Worm (Caenorhabditis elegans) whole organism, L3 larva: Measurements from ENCODE around the gene ZC116.5.

ENCODE experiments used
- R02D3.7 ChIP-seq: fragments of 150-350 bp; optimal IDR thresholded peaks from 2 replicates; lab custom pipeline; 2014; ENCODE audit warnings: missing biosample characterization, missing genetic modification characterization
- ZK546.5 ChIP-seq: sonication (generic microtip); optimal IDR thresholded peaks from 2 replicates; lab custom pipeline; 2017; ENCODE audit warnings: missing biosample characterization, missing genetic modification characterization
- ama-1 ChIP-seq: fragments of 150-350 bp; optimal IDR thresholded peaks from 2 replicates; lab custom pipeline; 2018
- ceh-28 ChIP-seq: fragments of 150-350 bp; optimal IDR thresholded peaks from 2 replicates; lab custom pipeline; 2014; ENCODE audit warnings: missing biosample characterization, missing genetic modification reagents, missing genetic modification characterization
- ceh-82 ChIP-seq: fragments of 150-350 bp; optimal IDR thresholded peaks from 2 replicates; lab custom pipeline; 2014; ENCODE audit warnings: missing biosample characterization, missing genetic modification characterization
- daf-12 ChIP-seq: fragments of 150-350 bp; optimal IDR thresholded peaks from 2 replicates; lab custom pipeline; 2014; ENCODE audit warnings: missing biosample characterization, missing genetic modification reagents, missing genetic modification characterization
- egl-27 ChIP-seq: sonication (generic microtip); optimal IDR thresholded peaks from 4 replicates; lab custom pipeline; 2017; ENCODE audit warnings: missing biosample characterization, missing genetic modification reagents, missing genetic modification characterization
- egl-5 ChIP-seq: fragments of 150-350 bp; optimal IDR thresholded peaks from 2 replicates; lab custom pipeline; 2017; ENCODE audit warnings: missing biosample characterization, missing genetic modification reagents, missing genetic modification characterization, inconsistent platforms
- elt-2 ChIP-seq: sonication (generic microtip); optimal IDR thresholded peaks from 2 replicates; lab custom pipeline; 2016; ENCODE audit warnings: missing genetic modification reagents, mild to moderate bottlenecking, missing genetic modification characterization, missing compliant biosample characterization
- elt-3 ChIP-seq, 3 experiments: fragments of 150-350 bp in 1 of 3; sonication (generic microtip) in 2 of 3; optimal IDR thresholded peaks; 2 replicates in 2 of 3; 4 replicates in 1 of 3; lab custom pipeline; 2014 to 2017; ENCODE audit warnings: missing biosample characterization in 3 of 3, missing genetic modification characterization in 3 of 3
- eor-1 ChIP-seq, 2 experiments: fragments of 150-350 bp; optimal IDR thresholded peaks; 2 replicates each; lab custom pipeline; 2014 to 2018; ENCODE audit warnings: missing biosample characterization in 2 of 2, missing genetic modification characterization in 2 of 2
- fkh-10 ChIP-seq: sonication (generic microtip); optimal IDR thresholded peaks from 2 replicates; lab custom pipeline; 2017; ENCODE audit warnings: missing biosample characterization, missing genetic modification reagents, missing genetic modification characterization
- fkh-2 ChIP-seq: fragments of 150-350 bp; optimal IDR thresholded peaks from 2 replicates; lab custom pipeline; 2014; ENCODE audit warnings: missing biosample characterization, missing genetic modification reagents, missing genetic modification characterization
- fos-1 ChIP-seq: fragments of 150-350 bp; optimal IDR thresholded peaks from 2 replicates; lab custom pipeline; 2014; ENCODE audit warnings: missing biosample characterization, missing genetic modification characterization
- hmg-11 ChIP-seq: sonication (generic microtip); optimal IDR thresholded peaks from 2 replicates; lab custom pipeline; 2016; ENCODE audit warnings: missing genetic modification characterization, missing compliant biosample characterization
- jun-1 ChIP-seq: fragments of 150-350 bp; optimal IDR thresholded peaks from 2 replicates; lab custom pipeline; 2014; ENCODE audit warnings: missing biosample characterization, missing genetic modification reagents, missing genetic modification characterization
- lin-15B ChIP-seq: fragments of 150-350 bp; optimal IDR thresholded peaks from 2 replicates; lab custom pipeline; 2014; ENCODE audit warnings: missing biosample characterization, missing genetic modification characterization
- lin-39 ChIP-seq: fragments of 150-350 bp; optimal IDR thresholded peaks from 2 replicates; lab custom pipeline; 2018; ENCODE audit warnings: missing biosample characterization, missing genetic modification reagents, missing genetic modification characterization
- lsy-12 ChIP-seq: sonication (generic microtip); optimal IDR thresholded peaks from 2 replicates; lab custom pipeline; 2016; ENCODE audit warnings: mild to moderate bottlenecking, missing genetic modification characterization, missing compliant biosample characterization
- mdl-1 ChIP-seq: fragments of 150-350 bp; optimal IDR thresholded peaks from 2 replicates; lab custom pipeline; 2014; ENCODE audit warnings: missing biosample characterization, missing genetic modification characterization
- mml-1 ChIP-seq: fragments of 150-350 bp; sonication (generic microtip); optimal IDR thresholded peaks from 3 replicates; lab custom pipeline; 2014; ENCODE audit warnings: missing biosample characterization, missing genetic modification characterization
- nfya-1 ChIP-seq: sonication (generic microtip); optimal IDR thresholded peaks from 2 replicates; lab custom pipeline; 2017; ENCODE audit warnings: missing genetic modification characterization, mild to moderate bottlenecking, missing compliant biosample characterization, antibody characterized with exemption, moderate library complexity; ENCODE audit not compliant: insufficient read depth
- nhr-12 ChIP-seq: fragments of 150-350 bp; optimal IDR thresholded peaks from 2 replicates; lab custom pipeline; 2014; ENCODE audit warnings: missing biosample characterization, missing genetic modification characterization
- nhr-23 ChIP-seq: fragments of 150-350 bp; optimal IDR thresholded peaks from 2 replicates; lab custom pipeline; 2014; ENCODE audit warnings: missing biosample characterization, missing genetic modification reagents, missing genetic modification characterization
- nhr-237 ChIP-seq: fragments of 150-350 bp; optimal IDR thresholded peaks from 2 replicates; lab custom pipeline; 2014; ENCODE audit warnings: missing biosample characterization, missing genetic modification characterization
- nhr-25 ChIP-seq: sonication (generic microtip); optimal IDR thresholded peaks from 2 replicates; lab custom pipeline; 2017; ENCODE audit warnings: missing biosample characterization, missing genetic modification characterization
- nhr-28 ChIP-seq: fragments of 150-350 bp; optimal IDR thresholded peaks from 2 replicates; lab custom pipeline; 2014; ENCODE audit warnings: missing biosample characterization, missing genetic modification characterization
- nhr-43 ChIP-seq: sonication (generic microtip); optimal IDR thresholded peaks from 2 replicates; lab custom pipeline; 2016; ENCODE audit warnings: mild to moderate bottlenecking, missing genetic modification characterization, missing compliant biosample characterization; ENCODE audit not compliant: poor library complexity, severe bottlenecking
- nhr-67 ChIP-seq: fragments of 150-350 bp; optimal IDR thresholded peaks from 2 replicates; lab custom pipeline; 2014; ENCODE audit warnings: missing biosample characterization, missing genetic modification characterization
- pha-4 ChIP-seq: fragments of 150-350 bp; optimal IDR thresholded peaks from 2 replicates; lab custom pipeline; 2014; ENCODE audit warnings: missing biosample characterization, missing genetic modification reagents, missing genetic modification characterization
- pqm-1 ChIP-seq: fragments of 150-350 bp; optimal IDR thresholded peaks from 2 replicates; lab custom pipeline; 2017; ENCODE audit warnings: missing biosample characterization, missing genetic modification characterization, inconsistent platforms
- sea-2 ChIP-seq: fragments of 150-350 bp; sonication (generic microtip); optimal IDR thresholded peaks from 4 replicates; lab custom pipeline; 2014; ENCODE audit warnings: missing biosample characterization, missing genetic modification reagents, missing genetic modification characterization
- skn-1 ChIP-seq: fragments of 150-350 bp; optimal IDR thresholded peaks from 2 replicates; lab custom pipeline; 2014; ENCODE audit warnings: missing biosample characterization, missing genetic modification characterization
- snpc-4 ChIP-seq: fragments of 150-350 bp; optimal IDR thresholded peaks from 2 replicates; lab custom pipeline; 2014; ENCODE audit warnings: missing biosample characterization, missing genetic modification characterization
- tbx-2 ChIP-seq: sonication (generic microtip); optimal IDR thresholded peaks from 2 replicates; lab custom pipeline; 2016; ENCODE audit warnings: mild to moderate bottlenecking, missing genetic modification characterization, missing compliant biosample characterization
- unc-39 ChIP-seq: sonication (generic microtip); optimal IDR thresholded peaks from 4 replicates; lab custom pipeline; 2017; ENCODE audit warnings: missing biosample characterization, missing genetic modification characterization
- unc-62 ChIP-seq: fragments of 150-350 bp; sonication (generic microtip); optimal IDR thresholded peaks from 4 replicates; lab custom pipeline; 2014; ENCODE audit warnings: missing biosample characterization, missing genetic modification reagents, missing genetic modification characterization
- zag-1 ChIP-seq: fragments of 150-350 bp; optimal IDR thresholded peaks from 2 replicates; lab custom pipeline; 2014; ENCODE audit warnings: missing biosample characterization, missing genetic modification characterization

The ZC116.5 gene

ce11 chrV:12599510-12600242 is 9.1 kb downstream of the ZC116.5 start, which contains the start of gene C14C10.5:
Gene C14C10.5 (plus strand): TSS chrV:12600192.
- TF ChIP-seq ama-1 (lab: Kevin White, UChicago) (no peak), hmg-11 (tag; lab: Kevin White, UChicago) (peak; percentile 27), tbx-2 (tag; lab: Kevin White, UChicago) (no peak), egl-5 (no peak), nhr-23 (tag; lab: Kevin White, UChicago) (no peak), elt-2 (peak; percentile 16), nhr-237 (no peak), ceh-82 (tag; lab: Kevin White, UChicago) (no peak), nfya-1 (tag; lab: Kevin White, UChicago) (no peak), unc-62 (GFP tag; lab: Kevin White, UChicago) (no peak), mdl-1 (tag; lab: Kevin White, UChicago) (no peak), fkh-2 (no peak), R02D3.7 (tag; lab: Kevin White, UChicago) (no peak), jun-1 (tag; lab: Kevin White, UChicago) (no peak), skn-1 (tag; lab: Kevin White, UChicago) (no peak), fkh-10 (GFP tag; lab: Kevin White, UChicago) (no peak), nhr-28 (tag; lab: Kevin White, UChicago) (no peak), egl-27 (no peak), pha-4 (tag; lab: Kevin White, UChicago) (peak; percentile 55), nhr-43 (tag; lab: Kevin White, UChicago) (no peak), snpc-4 (no peak), lin-15B (tag; lab: Kevin White, UChicago) (no peak), daf-12 (tag; lab: Kevin White, UChicago) (no peak), nhr-25 (tag; lab: Kevin White, UChicago) (no peak)
- TF ChIP-seq, all 47 proteins: peak for 3

- TF ChIP-seq nfya-1 (tag; lab: Kevin White, UChicago) (peak; percentile 34), sea-2 (GFP tag; lab: Kevin White, UChicago) (no peak)
These were observed 9.6 kb downstream of the ZC116.5 start, which contains the start of the genes C14C10.10 and ril-2 for ce11 chrV:12599110-12599509. Gene C14C10.10 (minus strand): TSS chrV:12599128. Gene ril-2 (minus strand): TSS chrV:12599157.

- TF ChIP-seq egl-5 (peak; percentile 77), elt-2 (peak; percentile 45), lsy-12 (peak; percentile 42), fkh-10 (GFP tag; lab: Kevin White, UChicago) (no peak), lin-39 (tag; lab: Kevin White, UChicago) (peak; percentile 57), nfya-1 (tag; lab: Kevin White, UChicago) (peak; percentile 51), zag-1 (tag; lab: Kevin White, UChicago) (no peak), mml-1 (tag; lab: Kevin White, UChicago) (no peak), fos-1 (no peak), tbx-2 (tag; lab: Kevin White, UChicago) (peak; percentile 16), nhr-25 (tag; lab: Kevin White, UChicago) (peak; percentile 71), egl-27 (peak; percentile 34), hmg-11 (tag; lab: Kevin White, UChicago) (peak; percentile 41), nhr-23 (tag; lab: Kevin White, UChicago) (peak; percentile 56), nhr-43 (tag; lab: Kevin White, UChicago) (peak; percentile 19), nhr-237 (no peak), eor-1 (tag; optimal IDR thresholded peaks at IDR 0.05; lab: Kevin White, UChicago) (no peak), daf-12 (tag; lab: Kevin White, UChicago) (no peak)
- TF ChIP-seq, all 47 proteins: peak for 11
These were observed 12.0 kb downstream of the ZC116.5 start for ce11 chrV:12596795-12597194.

- TF ChIP-seq unc-39 (tag; lab: Kevin White, UChicago) (no peak), egl-5 (no peak), ZK546.5 (tag; lab: Kevin White, UChicago) (no peak), pqm-1 (no peak), nhr-67 (tag; lab: Kevin White, UChicago) (no peak), unc-62 (GFP tag; lab: Kevin White, UChicago) (no peak), zag-1 (tag; lab: Kevin White, UChicago) (no peak), fkh-2 (no peak), fos-1 (no peak), ceh-28 (no peak), mdl-1 (tag; lab: Kevin White, UChicago) (no peak), nhr-12 (no peak), elt-3 (tag; optimal IDR thresholded peaks at IDR 0.05; lab: Kevin White, UChicago) (no peak)
These were observed 12.6 kb downstream of the ZC116.5 start, which contains the start of gene mma-1 for ce11 chrV:12596196-12596595. Gene mma-1 (minus strand): TSS chrV:12596296.
